Worm (Caenorhabditis elegans): ENCODE measurements around the gene srh-55.

Gene srh-55

ce11 chrV:15148800-15149199 is 4.6 kb upstream of the srh-55 start, which contains the start of gene T09F5.1:
Gene T09F5.1 (plus strand): TSS chrV:15149100.
- no peak for TF ChIP-seq R02D3.7 (tag; optimal IDR thresholded peaks at IDR 0.05)
- no peak for TF ChIP-seq nhr-25 (tag; optimal IDR thresholded peaks at IDR 0.05)
- no peak for TF ChIP-seq nhr-237 (tag; optimal IDR thresholded peaks at IDR 0.05)
- TF ChIP-seq crh-2 (tag; optimal IDR thresholded peaks at IDR 0.05) = no peak
- TF ChIP-seq sma-3 (GFP tag; optimal IDR thresholded peaks at IDR 0.05) = no peak
- TF ChIP-seq unc-62 (GFP tag; optimal IDR thresholded peaks at IDR 0.05) = no peak
- no peak for TF ChIP-seq sma-9 (GFP tag; optimal IDR thresholded peaks at IDR 0.05)
- no peak for TF ChIP-seq sma-9 (tag; optimal IDR thresholded peaks at IDR 0.05)
- TF ChIP-seq nhr-21 (tag; optimal IDR thresholded peaks at IDR 0.05) = no peak
- no peak for TF ChIP-seq mdl-1 (tag; optimal IDR thresholded peaks at IDR 0.05)
- TF ChIP-seq nhr-12 (tag; optimal IDR thresholded peaks at IDR 0.05) = no peak
- TF ChIP-seq mab-5 (tag; optimal IDR thresholded peaks at IDR 0.05) = no peak
- TF ChIP-seq ztf-11 (tag; optimal IDR thresholded peaks at IDR 0.05) = no peak
- TF ChIP-seq elt-1 (tag; optimal IDR thresholded peaks at IDR 0.05) = no peak
- no peak for TF ChIP-seq egl-27 (tag; optimal IDR thresholded peaks at IDR 0.05)
- no peak for TF ChIP-seq alr-1 (tag; optimal IDR thresholded peaks at IDR 0.05)
- no peak for TF ChIP-seq C34F6.9 (tag; optimal IDR thresholded peaks at IDR 0.05)
- no peak for TF ChIP-seq F13H6.1 (tag; optimal IDR thresholded peaks at IDR 0.05)
- no peak for TF ChIP-seq peb-1 (tag; optimal IDR thresholded peaks at IDR 0.05)
- TF ChIP-seq skn-1 (tag; optimal IDR thresholded peaks at IDR 0.05) = no peak
- TF ChIP-seq snpc-4 (tag; optimal IDR thresholded peaks at IDR 0.05) = no peak

- TF ChIP-seq sma-3 (GFP tag; optimal IDR thresholded peaks at IDR 0.05) (no peak), unc-39 (tag; optimal IDR thresholded peaks at IDR 0.05) (no peak), ztf-4 (tag; optimal IDR thresholded peaks at IDR 0.05) (no peak), ceh-16 (tag; optimal IDR thresholded peaks at IDR 0.05) (no peak), ceh-82 (tag; optimal IDR thresholded peaks at IDR 0.05) (no peak), zag-1 (tag; optimal IDR thresholded peaks at IDR 0.05) (no peak), alr-1 (tag; optimal IDR thresholded peaks at IDR 0.05) (no peak), sma-9 (GFP tag; optimal IDR thresholded peaks at IDR 0.05) (no peak), sma-9 (tag; optimal IDR thresholded peaks at IDR 0.05) (no peak), nhr-77 (tag; optimal IDR thresholded peaks at IDR 0.05) (no peak), nhr-11 (tag; optimal IDR thresholded peaks at IDR 0.05) (no peak), unc-55 (GFP tag; optimal IDR thresholded peaks at IDR 0.05) (no peak), sem-4 (tag; optimal IDR thresholded peaks at IDR 0.05) (no peak), nhr-23 (tag; optimal IDR thresholded peaks at IDR 0.05) (no peak), nhr-237 (tag; optimal IDR thresholded peaks at IDR 0.05) (no peak)
These were observed 3.2 kb upstream of the srh-55 start for ce11 chrV:15150176-15150575.

DNA sequence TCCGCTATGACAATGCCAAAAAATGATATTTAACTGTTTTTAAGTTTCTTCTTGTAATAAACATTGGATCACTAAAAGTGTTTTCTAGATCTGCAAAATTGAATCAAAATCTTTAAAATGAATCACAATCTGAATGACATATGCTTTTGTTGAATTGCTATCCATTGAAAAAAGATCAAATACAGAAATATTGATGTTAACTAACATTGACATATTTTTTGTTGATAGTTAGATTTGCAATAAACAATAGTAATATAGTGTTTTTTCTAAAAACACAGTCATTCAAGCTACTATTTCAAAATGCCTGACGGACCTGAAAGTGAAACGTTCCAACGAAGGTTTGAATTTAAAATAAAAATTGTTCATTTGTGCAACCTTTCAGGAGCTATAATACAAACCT is 2.7 kb upstream of the srh-55 start, which contains the start of gene T09F5.2:
Gene T09F5.2 (plus strand): TSS at position 301 of the 400 bp plus-strand sequence.
- no peak for TF ChIP-seq nhr-23 (tag; optimal IDR thresholded peaks at IDR 0.05)
- no peak for TF ChIP-seq ceh-82 (tag; optimal IDR thresholded peaks at IDR 0.05)
- no peak for TF ChIP-seq fos-1 (tag; optimal IDR thresholded peaks at IDR 0.05)
- no peak for TF ChIP-seq ztf-11 (tag; optimal IDR thresholded peaks at IDR 0.05)
- TF ChIP-seq elt-1 (tag; optimal IDR thresholded peaks at IDR 0.05) = no peak
- no peak for TF ChIP-seq nhr-11 (tag; optimal IDR thresholded peaks at IDR 0.05)

ce11 chrV:15152010-15152409 is 1.4 kb upstream of the srh-55 start:
- TF ChIP-seq Y55F3AM.14 (GFP tag; optimal IDR thresholded peaks at IDR 0.05) (no peak), zag-1 (tag; optimal IDR thresholded peaks at IDR 0.05) (no peak), nhr-237 (tag; optimal IDR thresholded peaks at IDR 0.05) (no peak), nhr-23 (tag; optimal IDR thresholded peaks at IDR 0.05) (no peak), ama-1 (optimal IDR thresholded peaks at IDR 0.05) (no peak), dmd-4 (tag; optimal IDR thresholded peaks at IDR 0.05) (no peak), snpc-4 (tag; optimal IDR thresholded peaks at IDR 0.05) (no peak), nhr-12 (tag; optimal IDR thresholded peaks at IDR 0.05) (no peak), F13H6.1 (tag; optimal IDR thresholded peaks at IDR 0.05) (no peak), nhr-77 (tag; optimal IDR thresholded peaks at IDR 0.05) (no peak)

DNA sequence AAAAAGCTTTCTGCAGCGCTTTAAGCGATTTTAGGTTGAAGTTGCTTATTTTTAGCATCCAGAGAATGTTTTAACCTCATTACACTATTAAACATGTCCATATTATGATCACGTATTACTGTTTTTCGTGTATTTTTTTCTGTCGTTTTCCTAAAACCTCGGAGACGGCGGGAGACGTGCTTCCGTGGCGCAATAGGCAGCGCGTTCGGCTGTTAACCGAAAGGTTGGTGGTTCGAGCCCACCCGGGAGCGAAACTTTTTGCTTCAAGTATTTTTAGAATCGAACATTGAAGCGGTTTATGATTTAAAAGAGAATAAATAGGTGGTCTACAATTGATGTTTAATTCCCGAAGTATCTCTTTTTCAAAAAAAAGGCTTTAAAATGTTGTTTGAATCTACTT is 3.1 kb downstream of the srh-55 start:
- TF ChIP-seq nhr-237 (tag; optimal IDR thresholded peaks at IDR 0.05) = no peak
- peak; percentile 8 for TF ChIP-seq fos-1 (tag; optimal IDR thresholded peaks at IDR 0.05)
- TF ChIP-seq skn-1 (tag; optimal IDR thresholded peaks at IDR 0.05) = no peak
- TF ChIP-seq crh-2 (tag; optimal IDR thresholded peaks at IDR 0.05) = no peak
- TF ChIP-seq sma-3 (GFP tag; optimal IDR thresholded peaks at IDR 0.05) = peak; percentile 22
- TF ChIP-seq ceh-82 (tag; optimal IDR thresholded peaks at IDR 0.05) = no peak

Measured in whole organism, L2 larva.